Fruit fly (Drosophila melanogaster): ENCODE data around the gene CG4553.

The CG4553 gene

dm6 chr3R:25515450-25516288 lies 39.0 kb upstream of the CG4553 start, which contains the start of gene msi (continued):
- TF ChIP-seq NC2β (GFP tag; optimal IDR thresholded peaks at IDR 0.05): peak; percentile 29
- TF ChIP-seq CG2129 (GFP tag; IDR thresholded peaks at IDR 0.05; ENCODE audit: partially characterized antibody): no peak
- TF ChIP-seq jigr1 (GFP tag; IDR thresholded peaks at IDR 0.05): peak; percentile 98
- peak; percentile 22 for TF ChIP-seq ash1 (GFP tag; optimal IDR thresholded peaks at IDR 0.05)
- TF ChIP-seq CG6654 (GFP tag; optimal IDR thresholded peaks at IDR 0.05): peak; percentile 90
- TF ChIP-seq Nf-YB (GFP tag; optimal IDR thresholded peaks at IDR 0.05): peak; percentile 92
- TF ChIP-seq Sry-β (GFP tag; optimal IDR thresholded peaks at IDR 0.05): peak; percentile 83
- TF ChIP-seq Asciz (GFP tag; optimal IDR thresholded peaks at IDR 0.05): peak; percentile 99
- TF ChIP-seq Oaz (GFP tag; IDR thresholded peaks at IDR 0.05): peak; percentile 96
- peak; percentile 100 for TF ChIP-seq Xrp1 (GFP tag; IDR thresholded peaks at IDR 0.05)
- TF ChIP-seq CrebB (tag; optimal IDR thresholded peaks at IDR 0.05): peak; percentile 95
- peak; percentile 93 for TF ChIP-seq onecut (GFP tag; IDR thresholded peaks at IDR 0.05)
- TF ChIP-seq CG7786 (GFP tag; optimal IDR thresholded peaks at IDR 0.05): peak; percentile 75
- TF ChIP-seq sob (GFP tag; IDR thresholded peaks at IDR 0.05): peak; percentile 99
- peak; percentile 69 for TF ChIP-seq CG10565 (GFP tag; optimal IDR thresholded peaks at IDR 0.05)
- TF ChIP-seq CG9876 (GFP tag; optimal IDR thresholded peaks at IDR 0.05): no peak
- TF ChIP-seq NC2α (GFP tag; optimal IDR thresholded peaks at IDR 0.05): no peak
- TF ChIP-seq CG9797 (GFP tag; optimal IDR thresholded peaks at IDR 0.05): peak; percentile 57
- TF ChIP-seq CG11247 (GFP tag; IDR thresholded peaks at IDR 0.05): peak; percentile 98
- peak; percentile 100 for TF ChIP-seq Sox100B (GFP tag; optimal IDR thresholded peaks at IDR 0.05)
- peak; percentile 73 for TF ChIP-seq Mad (GFP tag; optimal IDR thresholded peaks at IDR 0.05)
- peak; percentile 85; the same call in 3 of the 4 replicates for TF ChIP-seq chinmo (GFP tag; IDR thresholded peaks at IDR 0.05; ENCODE audit: partially characterized antibody)
- TF ChIP-seq tap (tag; optimal IDR thresholded peaks at IDR 0.05): peak; percentile 98
- peak; percentile 100 for TF ChIP-seq row (GFP tag; IDR thresholded peaks at IDR 0.05)
- peak; percentile 96 for TF ChIP-seq GATAe (GFP tag; conservative IDR thresholded peaks at IDR 0.05)
- peak; percentile 33 for TF ChIP-seq emc (GFP tag; optimal IDR thresholded peaks at IDR 0.05)
- TF ChIP-seq CG3838 (GFP tag; optimal IDR thresholded peaks at IDR 0.05): peak; percentile 84
- peak; percentile 96 for TF ChIP-seq CG17612 (GFP tag; IDR thresholded peaks at IDR 0.05)
- TF ChIP-seq psq (GFP tag; optimal IDR thresholded peaks at IDR 0.05): peak; percentile 94
- peak; percentile 89 for TF ChIP-seq CG17802 (tag; optimal IDR thresholded peaks at IDR 0.05)
- TF ChIP-seq HLH4C (GFP tag; IDR thresholded peaks at IDR 0.05; ENCODE audit: partially characterized antibody): 0 out of 3 replicates have a peak, but pooled peaks have one; percentile 31
- TF ChIP-seq CG6813 (GFP tag; optimal IDR thresholded peaks at IDR 0.05): peak; percentile 98
- peak; percentile 95 for TF ChIP-seq Rx (GFP tag; IDR thresholded peaks at IDR 0.05)
- TF ChIP-seq CG1792 (GFP tag; optimal IDR thresholded peaks at IDR 0.05): peak; percentile 56
- TF ChIP-seq Lim3 (GFP tag; IDR thresholded peaks at IDR 0.05): peak; percentile 98
- TF ChIP-seq NK7.1 (GFP tag; optimal IDR thresholded peaks at IDR 0.05): peak; percentile 68
- TF ChIP-seq CG6175 (GFP tag; IDR thresholded peaks at IDR 0.05): peak; percentile 98
- no peak for TF ChIP-seq br (optimal IDR thresholded peaks at IDR 0.05)
- peak; percentile 85 for TF ChIP-seq ham (GFP tag; IDR thresholded peaks at IDR 0.05)
- peak; percentile 86 to 100 for TF ChIP-seq Hr51 (GFP tag; optimal IDR thresholded peaks at IDR 0.05)
- no peak for TF ChIP-seq mld (GFP tag; IDR thresholded peaks at IDR 0.05; ENCODE audit: partially characterized antibody)
- peak; percentile 98 for TF ChIP-seq klu (GFP tag; IDR thresholded peaks at IDR 0.05)
- TF ChIP-seq B-H2 (GFP tag; optimal IDR thresholded peaks at IDR 0.05): peak; percentile 77
- TF ChIP-seq ttk (GFP tag; IDR thresholded peaks at IDR 0.05): peak; percentile 99
- peak; percentile 96 for TF ChIP-seq sim (GFP tag; IDR thresholded peaks at IDR 0.05)
- peak in 1 of 2 experiments; percentile 70 for TF ChIP-seq insv (GFP tag; optimal IDR thresholded peaks at IDR 0.05)
- peak; percentile 46 for TF ChIP-seq CG15479 (GFP tag; optimal IDR thresholded peaks at IDR 0.05)
- TF ChIP-seq CG12219 (GFP tag; optimal IDR thresholded peaks at IDR 0.05): peak; percentile 87
- no peak for TF ChIP-seq Neu2 (GFP tag; optimal IDR thresholded peaks at IDR 0.05; ENCODE audit: borderline replicate concordance)

Measured in whole organism, embryonic.